Worm (Caenorhabditis elegans) whole organism, late embryonic: ENCODE measurements around the gene C18E9.2.
A peak's percentile ranks its signal among the peaks of the same experiment; 100 is the strongest.

Source experiments
- C38D4.7 ChIP-seq: fragments of 200-800 bp; sonication (Bioruptor generic); optimal IDR thresholded peaks from 2 replicates; lab custom pipeline; 2018; ENCODE audit warnings: mild to moderate bottlenecking, missing genetic modification characterization, moderate library complexity, missing compliant biosample characterization
- F13H6.1 ChIP-seq: sonication (generic microtip); optimal IDR thresholded peaks from 2 replicates; lab custom pipeline; 2016; ENCODE audit warnings: missing genetic modification characterization, missing compliant biosample characterization
- K02D7.2 ChIP-seq: sonication (generic microtip); optimal IDR thresholded peaks from 2 replicates; lab custom pipeline; 2017; ENCODE audit warnings: mild to moderate bottlenecking, missing genetic modification characterization, missing compliant biosample characterization
- K09A11.1 ChIP-seq: sonication (generic microtip); optimal IDR thresholded peaks from 2 replicates; lab custom pipeline; 2017; ENCODE audit warnings: antibody characterized with exemption, mild to moderate bottlenecking, missing genetic modification characterization, missing compliant biosample characterization; ENCODE audit not compliant: insufficient read depth
- T23F11.4 ChIP-seq: fragments of 200-800 bp; sonication (Bioruptor generic); optimal IDR thresholded peaks from 2 replicates; lab custom pipeline; 2018; ENCODE audit warnings: mild to moderate bottlenecking, missing genetic modification characterization, missing compliant biosample characterization
- Y22D7AL.16 ChIP-seq: sonication (generic microtip); optimal IDR thresholded peaks from 2 replicates; lab custom pipeline; 2016; ENCODE audit warnings: missing genetic modification characterization, missing compliant biosample characterization
- ahr-1 ChIP-seq: sonication (generic microtip); optimal IDR thresholded peaks from 2 replicates; lab custom pipeline; 2016; ENCODE audit warnings: missing genetic modification characterization, missing compliant biosample characterization
- ceh-14 ChIP-seq: sonication (generic microtip); optimal IDR thresholded peaks from 2 replicates; lab custom pipeline; 2016; ENCODE audit warnings: missing genotype, missing genetic modification characterization, missing compliant biosample characterization
- ceh-18 ChIP-seq: sonication (generic microtip); optimal IDR thresholded peaks from 2 replicates; lab custom pipeline; 2016; ENCODE audit warnings: missing genetic modification characterization, missing compliant biosample characterization
- ceh-19 ChIP-seq: fragments of 200-800 bp; sonication (Bioruptor generic); optimal IDR thresholded peaks from 2 replicates; lab custom pipeline; 2018; ENCODE audit warnings: mild to moderate bottlenecking, missing genetic modification characterization, missing compliant biosample characterization
- ceh-22 ChIP-seq: sonication (generic microtip); optimal IDR thresholded peaks from 2 replicates; lab custom pipeline; 2017; ENCODE audit warnings: missing biosample characterization, missing genetic modification characterization
- ceh-30 ChIP-seq: fragments of 150-350 bp; optimal IDR thresholded peaks from 2 replicates; lab custom pipeline; 2014; ENCODE audit warnings: missing biosample characterization, missing genetic modification characterization
- ceh-45 ChIP-seq: fragments of 200-800 bp; sonication (Bioruptor generic); IDR thresholded peaks from 2 replicates; pipeline ENCODE4 v1.3.6; 2022; ENCODE audit warnings: missing genetic modification reagents, missing genetic modification characterization, missing compliant biosample characterization
- ceh-48 ChIP-seq: sonication (generic microtip); optimal IDR thresholded peaks from 2 replicates; lab custom pipeline; 2016; ENCODE audit warnings: missing genetic modification characterization, inconsistent platforms, missing compliant biosample characterization
- ceh-6 ChIP-seq: fragments of 200-800 bp; sonication (Bioruptor generic); optimal IDR thresholded peaks from 2 replicates; lab custom pipeline; 2018; ENCODE audit warnings: mild to moderate bottlenecking, missing genetic modification characterization, missing compliant biosample characterization
- ceh-9 ChIP-seq: sonication (generic microtip); optimal IDR thresholded peaks from 2 replicates; lab custom pipeline; 2016; ENCODE audit warnings: mild to moderate bottlenecking, missing genetic modification characterization, inconsistent platforms, missing compliant biosample characterization
- elt-4 ChIP-seq: sonication (generic microtip); optimal IDR thresholded peaks from 2 replicates; lab custom pipeline; 2016; ENCODE audit warnings: missing genetic modification characterization, missing compliant biosample characterization
- ets-4 ChIP-seq: sonication (generic microtip); optimal IDR thresholded peaks from 2 replicates; lab custom pipeline; 2016; ENCODE audit warnings: missing genetic modification characterization, missing compliant biosample characterization
- fax-1 ChIP-seq: sonication (generic microtip); optimal IDR thresholded peaks from 2 replicates; lab custom pipeline; 2016; ENCODE audit warnings: missing genotype, missing genetic modification characterization, missing compliant biosample characterization
- fkh-6 ChIP-seq: sonication (generic microtip); optimal IDR thresholded peaks from 2 replicates; lab custom pipeline; 2016; ENCODE audit warnings: missing genetic modification characterization, missing compliant biosample characterization
- hlh-13 ChIP-seq: fragments of 200-800 bp; sonication (Bioruptor generic); optimal IDR thresholded peaks from 2 replicates; lab custom pipeline; 2018; ENCODE audit warnings: mild to moderate bottlenecking, missing genetic modification characterization, missing compliant biosample characterization
- mec-3 ChIP-seq: sonication (generic microtip); optimal IDR thresholded peaks from 2 replicates; lab custom pipeline; 2016; ENCODE audit warnings: borderline replicate concordance, missing genetic modification characterization, missing compliant biosample characterization
- nfya-1 ChIP-seq: sonication (generic microtip); optimal IDR thresholded peaks from 2 replicates; lab custom pipeline; 2017; ENCODE audit warnings: missing genetic modification characterization, mild to moderate bottlenecking, missing compliant biosample characterization, antibody characterized with exemption, moderate library complexity
- nhr-11 ChIP-seq: fragments of 150-350 bp; optimal IDR thresholded peaks from 2 replicates; lab custom pipeline; 2014; ENCODE audit warnings: missing biosample characterization, missing genetic modification characterization
- nhr-232 ChIP-seq: sonication (generic microtip); optimal IDR thresholded peaks from 2 replicates; lab custom pipeline; 2016; ENCODE audit warnings: missing genetic modification characterization, missing compliant biosample characterization
- npax-4 ChIP-seq: sonication (generic microtip); optimal IDR thresholded peaks from 2 replicates; lab custom pipeline; 2016; ENCODE audit warnings: missing genetic modification characterization, missing compliant biosample characterization
- pax-1 ChIP-seq: fragments of 150-350 bp; optimal IDR thresholded peaks from 2 replicates; lab custom pipeline; 2014; ENCODE audit warnings: missing biosample characterization, missing genetic modification characterization
- pha-2 ChIP-seq: sonication (generic microtip); optimal IDR thresholded peaks from 2 replicates; lab custom pipeline; 2017; ENCODE audit warnings: mild to moderate bottlenecking, missing genetic modification characterization, missing compliant biosample characterization
- pha-4 ChIP-seq: fragments of 150-350 bp; optimal IDR thresholded peaks from 2 replicates; lab custom pipeline; 2018; ENCODE audit warnings: missing biosample characterization, missing genetic modification reagents, missing genetic modification characterization
- pqm-1 ChIP-seq: sonication (generic microtip); optimal IDR thresholded peaks from 2 replicates; lab custom pipeline; 2016; ENCODE audit warnings: missing genetic modification characterization, missing compliant biosample characterization
- pros-1 ChIP-seq: fragments of 150-350 bp; optimal IDR thresholded peaks from 2 replicates; lab custom pipeline; 2014; ENCODE audit warnings: missing biosample characterization, missing genetic modification reagents, missing genetic modification characterization
- ref-2 ChIP-seq: sonication (generic microtip); optimal IDR thresholded peaks from 2 replicates; lab custom pipeline; 2016; ENCODE audit warnings: missing genetic modification characterization, missing compliant biosample characterization
- sox-4 ChIP-seq: sonication (generic microtip); optimal IDR thresholded peaks from 2 replicates; lab custom pipeline; 2017; ENCODE audit warnings: mild to moderate bottlenecking, missing genetic modification characterization, inconsistent platforms, missing compliant biosample characterization
- tbx-2 ChIP-seq: sonication (generic microtip); optimal IDR thresholded peaks from 2 replicates; lab custom pipeline; 2016; ENCODE audit warnings: missing genetic modification characterization, missing compliant biosample characterization
- unc-42 ChIP-seq: sonication (generic microtip); optimal IDR thresholded peaks from 2 replicates; lab custom pipeline; 2016; ENCODE audit warnings: missing genotype, missing genetic modification characterization, missing compliant biosample characterization
- unc-55 ChIP-seq: sonication (generic microtip); optimal IDR thresholded peaks from 2 replicates; lab custom pipeline; 2017; ENCODE audit warnings: missing biosample characterization, missing genetic modification reagents, missing genetic modification characterization
- zip-5 ChIP-seq: sonication (generic microtip); optimal IDR thresholded peaks from 2 replicates; lab custom pipeline; 2016; ENCODE audit warnings: missing genetic modification characterization, missing compliant biosample characterization
- ztf-16 ChIP-seq: sonication (generic microtip); optimal IDR thresholded peaks from 2 replicates; lab custom pipeline; 2017; ENCODE audit warnings: missing genetic modification characterization, missing compliant biosample characterization

Gene C18E9.2

ce11 chrII:8996064-8996463 is 31.3 kb downstream of the C18E9.2 start, which contains the start of gene ndub-2:
Gene ndub-2 (plus strand): TSS chrII:8996364.
- TF ChIP-seq unc-42, result no peak
- no peak for TF ChIP-seq F13H6.1 (tag; lab: Kevin White, UChicago)
- no peak for TF ChIP-seq fax-1 (tag; lab: Kevin White, UChicago)
- no peak for TF ChIP-seq nhr-232 (tag; lab: Kevin White, UChicago)
- no peak for TF ChIP-seq ceh-45 (GFP tag; lab: Robert Waterston, UW)
- TF ChIP-seq ets-4 (tag; lab: Kevin White, UChicago), result no peak
- no peak for TF ChIP-seq ceh-6 (GFP tag; lab: Kevin White, UChicago)
- no peak for TF ChIP-seq hlh-13 (GFP tag; lab: Kevin White, UChicago)
- no peak for TF ChIP-seq ceh-9 (tag; lab: Kevin White, UChicago)
- no peak for TF ChIP-seq pqm-1 (tag; lab: Kevin White, UChicago)
- no peak for TF ChIP-seq ceh-19 (GFP tag; lab: Kevin White, UChicago)

- no peak for TF ChIP-seq pha-2 (tag; lab: Kevin White, UChicago)
- no peak for TF ChIP-seq pha-4 (tag; lab: Kevin White, UChicago)
- TF ChIP-seq nfya-1 (tag; lab: Kevin White, UChicago), result peak; percentile 30
- no peak for TF ChIP-seq ref-2 (tag; lab: Kevin White, UChicago)
- no peak for TF ChIP-seq pax-1
- peak; percentile 52 for TF ChIP-seq ceh-14
- no peak for TF ChIP-seq hlh-13 (GFP tag; lab: Kevin White, UChicago)
- TF ChIP-seq F13H6.1 (tag; lab: Kevin White, UChicago), result no peak
- TF ChIP-seq ceh-48 (tag; lab: Kevin White, UChicago), result peak; percentile 21
- TF ChIP-seq sox-4 (tag; lab: Kevin White, UChicago), result no peak
- no peak for TF ChIP-seq elt-4 (tag; lab: Kevin White, UChicago)
- TF ChIP-seq unc-42, result peak; percentile 91
These were observed 32.7 kb downstream of the C18E9.2 start, which contains the start of the genes F44G4.3 and tdp-1 for ce11 chrII:8997479-8997878. Gene F44G4.3 (minus strand): TSS chrII:8997662. Gene tdp-1 (plus strand): TSS chrII:8997825.

DNA sequence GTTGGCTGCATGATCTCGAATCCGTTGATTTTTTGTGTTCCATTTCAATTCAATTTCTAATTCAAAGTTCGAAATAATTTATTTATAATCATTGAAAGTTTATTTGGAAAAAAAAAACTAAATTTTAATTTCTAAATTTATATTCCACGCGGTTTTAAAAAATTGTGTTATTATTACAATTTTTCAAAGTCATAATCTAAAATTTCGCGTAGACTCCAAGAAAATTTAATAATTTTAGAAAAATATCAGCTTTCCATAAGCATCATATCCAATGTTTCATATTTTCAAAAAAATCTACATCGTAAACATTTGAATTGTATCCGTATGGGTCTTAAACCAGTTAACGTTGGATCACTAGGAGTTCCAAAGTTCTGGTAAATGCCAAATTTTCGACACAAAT is 35.5 kb downstream of the C18E9.2 start, which contains the start of gene F44G4.5:
Gene F44G4.5, minus strand, starts transcription at position 101 of the 400 bp plus-strand sequence.
- TF ChIP-seq C38D4.7 (no peak), pax-1 (no peak), zip-5 (tag; lab: Kevin White, UChicago) (no peak), hlh-13 (GFP tag; lab: Kevin White, UChicago) (no peak)

DNA sequence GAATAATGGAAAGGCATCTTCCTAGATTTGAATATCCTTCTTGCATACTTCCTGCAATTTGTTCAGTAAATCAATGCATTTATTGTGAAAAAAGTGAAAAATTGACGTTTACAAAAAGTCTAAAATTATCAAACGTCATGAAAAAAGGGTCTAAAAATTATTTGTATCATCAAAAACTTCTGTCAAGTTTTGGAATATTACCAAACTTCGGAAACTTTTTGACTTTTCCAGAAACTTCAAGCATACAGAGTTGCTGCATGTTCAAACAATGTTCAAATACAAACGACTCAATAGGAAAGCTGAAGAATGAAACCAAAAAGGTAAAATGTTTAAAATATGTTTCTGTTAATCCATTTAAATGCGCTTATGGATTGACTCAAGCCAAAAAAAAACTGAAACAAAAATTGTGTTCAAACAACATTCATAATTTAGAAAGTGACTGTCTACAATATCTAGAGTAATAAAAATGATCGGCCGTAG is 37.0 kb downstream of the C18E9.2 start, which contains the start of gene F44G4.6:
Gene F44G4.6, minus strand, starts transcription at position 51 of the 480 bp plus-strand sequence.
- TF ChIP-seq fkh-6 (tag; lab: Kevin White, UChicago), result no peak
- no peak for TF ChIP-seq ceh-18
- no peak for TF ChIP-seq sox-4 (tag; lab: Kevin White, UChicago)
- no peak for TF ChIP-seq ceh-6 (GFP tag; lab: Kevin White, UChicago)
- no peak for TF ChIP-seq npax-4
- TF ChIP-seq nhr-11, result no peak
- no peak for TF ChIP-seq ceh-9 (tag; lab: Kevin White, UChicago)
- TF ChIP-seq nfya-1 (tag; lab: Kevin White, UChicago), result no peak
- no peak for TF ChIP-seq ahr-1 (tag; lab: Kevin White, UChicago)
- TF ChIP-seq ceh-45 (GFP tag; lab: Robert Waterston, UW), result no peak
- no peak for TF ChIP-seq K02D7.2 (tag; lab: Kevin White, UChicago)

DNA sequence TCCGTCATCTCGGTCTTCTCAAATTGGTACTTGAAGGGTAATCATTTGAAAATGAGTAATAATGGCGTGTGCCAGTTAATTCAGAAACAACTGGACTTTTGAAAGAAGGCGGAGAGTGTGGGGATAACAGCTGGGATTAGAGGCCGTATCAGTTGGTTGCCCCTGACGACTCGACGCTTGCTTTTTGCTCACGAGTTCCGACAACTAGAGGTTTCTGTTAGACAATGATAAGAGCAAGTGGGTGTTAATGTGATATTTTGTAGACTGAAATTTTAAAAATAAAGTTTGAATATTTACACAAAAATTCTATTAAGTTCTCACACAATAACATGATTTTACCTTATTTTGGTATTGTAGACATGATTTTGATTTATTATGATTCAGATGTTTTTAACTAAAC is 40.3 kb downstream of the C18E9.2 start, which contains the start of gene F44G4.7:
Gene F44G4.7, minus strand, starts transcription at position 101 of the 400 bp plus-strand sequence.
- TF ChIP-seq K09A11.1 (tag; lab: Kevin White, UChicago) (no peak), pros-1 (tag; lab: Kevin White, UChicago) (no peak), unc-55 (GFP tag; lab: Kevin White, UChicago) (no peak), ceh-45 (GFP tag; lab: Robert Waterston, UW) (no peak), ztf-16 (tag; lab: Kevin White, UChicago) (no peak), Y22D7AL.16 (tag; lab: Kevin White, UChicago) (no peak), pax-1 (no peak), ceh-22 (tag; lab: Kevin White, UChicago) (no peak), ceh-9 (tag; lab: Kevin White, UChicago) (no peak), ceh-30 (tag; lab: Kevin White, UChicago) (no peak), tbx-2 (tag; lab: Kevin White, UChicago) (no peak), mec-3 (tag; lab: Kevin White, UChicago) (no peak), T23F11.4 (GFP tag; lab: Kevin White, UChicago) (no peak), pha-4 (tag; lab: Kevin White, UChicago) (no peak), ceh-14 (no peak), sox-4 (tag; lab: Kevin White, UChicago) (no peak)
